Fruit fly (Drosophila melanogaster) whole organism: ENCODE measurements around the gene CG14641.

Source experiments
- EcR ChIP-seq, 2 experiments: fragments of >200 bp; optimal IDR thresholded peaks; 2 replicates each; lab custom pipeline; 2017; ENCODE audit warnings: missing biosample characterization in 2 of 2, missing genetic modification characterization in 2 of 2, missing genetic modification reagents in 2 of 2
- pan ChIP-seq: fragments of >200 bp; optimal IDR thresholded peaks from 2 replicates; lab custom pipeline; 2017
- usp ChIP-seq: fragments of >200 bp; optimal IDR thresholded peaks from 2 replicates; lab custom pipeline; 2017; ENCODE audit warnings: missing biosample characterization, missing genetic modification characterization, mixed read lengths

- TF ChIP-seq pan = no peak
- no peak for TF ChIP-seq usp (GFP tag; lab: Kevin White, UChicago)
- TF ChIP-seq EcR (GFP tag; optimal IDR thresholded peaks at IDR 0.05; lab: Kevin White, UChicago) = no peak
These were observed 24.5 kb upstream of the CG14641 start, which contains the start of gene Or82a for dm6 chr3R:4256672-4257071.
